Worm (Caenorhabditis elegans) whole organism, L1 larva: ENCODE results near the gene ivph-3.

Experiments used
- efl-1 ChIP-seq, 4 experiments: fragments of 150-350 bp; optimal IDR thresholded peaks in 3 of 4; peaks in 1 of 4; 1 replicate in 1 of 4; 2 replicates in 3 of 4; lab custom pipeline; 2014; ENCODE audit warnings: missing biosample characterization in 2 of 4, missing genetic modification characterization in 2 of 4, missing genetic modification reagents in 2 of 4
- egl-13 ChIP-seq: sonication (generic microtip); optimal IDR thresholded peaks from 2 replicates; lab custom pipeline; 2016; ENCODE audit warnings: missing genotype, missing genetic modification reagents, missing genetic modification characterization, missing compliant biosample characterization
- fkh-10 ChIP-seq: sonication (generic microtip); optimal IDR thresholded peaks from 2 replicates; lab custom pipeline; 2017; ENCODE audit warnings: missing biosample characterization, missing genetic modification reagents, missing genetic modification characterization
- fkh-4 ChIP-seq: sonication (generic microtip); optimal IDR thresholded peaks from 2 replicates; lab custom pipeline; 2016; ENCODE audit warnings: missing compliant biosample characterization, missing genetic modification characterization, borderline replicate concordance
- fos-1 ChIP-seq: fragments of 150-350 bp; optimal IDR thresholded peaks from 2 replicates; lab custom pipeline; 2014; ENCODE audit warnings: missing biosample characterization, missing genetic modification characterization
- jun-1 ChIP-seq: fragments of 150-350 bp; optimal IDR thresholded peaks from 2 replicates; lab custom pipeline; 2014; ENCODE audit warnings: missing biosample characterization, missing genetic modification reagents, missing genetic modification characterization
- mep-1 ChIP-seq: fragments of 150-350 bp; optimal IDR thresholded peaks from 2 replicates; lab custom pipeline; 2014; ENCODE audit warnings: missing biosample characterization, missing genetic modification characterization
- nhr-11 ChIP-seq: fragments of 150-350 bp; optimal IDR thresholded peaks from 2 replicates; lab custom pipeline; 2014; ENCODE audit warnings: missing biosample characterization, missing genetic modification characterization
- nhr-77 ChIP-seq: fragments of 150-350 bp; optimal IDR thresholded peaks from 2 replicates; lab custom pipeline; 2014; ENCODE audit warnings: missing biosample characterization, missing genetic modification characterization
- nhr-90 ChIP-seq: sonication (generic microtip); optimal IDR thresholded peaks from 2 replicates; lab custom pipeline; 2016; ENCODE audit warnings: mild to moderate bottlenecking, missing genetic modification characterization, missing compliant biosample characterization; ENCODE audit not compliant: poor library complexity
- pqm-1 ChIP-seq: sonication (generic microtip); optimal IDR thresholded peaks from 3 replicates; lab custom pipeline; 2017; ENCODE audit warnings: missing biosample characterization, missing genetic modification characterization
- skn-1 ChIP-seq: fragments of 150-350 bp; optimal IDR thresholded peaks from 2 replicates; lab custom pipeline; 2014; ENCODE audit warnings: missing biosample characterization, missing genetic modification characterization
- sox-4 ChIP-seq: sonication (generic microtip); optimal IDR thresholded peaks from 2 replicates; lab custom pipeline; 2016; ENCODE audit warnings: missing genetic modification characterization, missing compliant biosample characterization

- TF ChIP-seq fkh-10 (no peak), pqm-1 (tag; lab: Kevin White, UChicago) (no peak), efl-1 (optimal IDR thresholded peaks at IDR 0.05; lab: Kevin White, UChicago) (no peak), efl-1 (GFP tag; optimal IDR thresholded peaks at IDR 0.05 in 1 of 2; lab: Kevin White, UChicago) (no peak), fos-1 (tag; lab: Kevin White, UChicago) (no peak), fkh-4 (tag; lab: Kevin White, UChicago) (no peak), nhr-11 (tag; lab: Kevin White, UChicago) (no peak), mep-1 (tag; lab: Kevin White, UChicago) (peak; percentile 31), sox-4 (no peak), jun-1 (no peak), skn-1 (tag; lab: Kevin White, UChicago) (no peak), nhr-77 (tag; lab: Kevin White, UChicago) (no peak), egl-13 (no peak), nhr-90 (tag; lab: Kevin White, UChicago) (no peak)
Observed at ce11 chrIV:3014610-3015009, 38.9 kb upstream of the ivph-3 start.
